Worm (Caenorhabditis elegans) whole organism, late embryonic: ENCODE results near the gene tftc-3.

Experiments used
- F13H6.1 ChIP-seq: sonication (generic microtip); optimal IDR thresholded peaks from 2 replicates; lab custom pipeline; 2016; ENCODE audit warnings: missing genetic modification characterization, missing compliant biosample characterization
- K02D7.2 ChIP-seq: sonication (generic microtip); optimal IDR thresholded peaks from 2 replicates; lab custom pipeline; 2017; ENCODE audit warnings: mild to moderate bottlenecking, missing genetic modification characterization, missing compliant biosample characterization
- ama-1 ChIP-seq: fragments of 150-350 bp; optimal IDR thresholded peaks from 2 replicates; lab custom pipeline; 2014
- ceh-14 ChIP-seq: sonication (generic microtip); optimal IDR thresholded peaks from 2 replicates; lab custom pipeline; 2016; ENCODE audit warnings: missing genotype, missing genetic modification characterization, missing compliant biosample characterization
- che-1 ChIP-seq: sonication (generic microtip); optimal IDR thresholded peaks from 2 replicates; lab custom pipeline; 2016; ENCODE audit warnings: mild to moderate bottlenecking, missing genetic modification characterization, missing compliant biosample characterization
- elt-2 ChIP-seq: sonication (generic microtip); optimal IDR thresholded peaks from 2 replicates; lab custom pipeline; 2016; ENCODE audit warnings: missing genetic modification reagents, missing genetic modification characterization, missing compliant biosample characterization
- ets-4 ChIP-seq: sonication (generic microtip); optimal IDR thresholded peaks from 2 replicates; lab custom pipeline; 2016; ENCODE audit warnings: missing genetic modification characterization, missing compliant biosample characterization
- fkh-10 ChIP-seq: fragments of 150-350 bp; optimal IDR thresholded peaks from 2 replicates; lab custom pipeline; 2014; ENCODE audit warnings: missing biosample characterization, missing genetic modification reagents, missing genetic modification characterization
- hlh-6 ChIP-seq: sonication (generic microtip); optimal IDR thresholded peaks from 2 replicates; lab custom pipeline; 2016; ENCODE audit warnings: missing genotype, missing genetic modification characterization, missing compliant biosample characterization
- nfya-1 ChIP-seq: sonication (generic microtip); optimal IDR thresholded peaks from 2 replicates; lab custom pipeline; 2017; ENCODE audit warnings: missing genetic modification characterization, mild to moderate bottlenecking, missing compliant biosample characterization, antibody characterized with exemption, moderate library complexity
- pros-1 ChIP-seq: fragments of 150-350 bp; optimal IDR thresholded peaks from 2 replicates; lab custom pipeline; 2014; ENCODE audit warnings: missing biosample characterization, missing genetic modification reagents, missing genetic modification characterization
- sox-4 ChIP-seq: sonication (generic microtip); optimal IDR thresholded peaks from 2 replicates; lab custom pipeline; 2017; ENCODE audit warnings: mild to moderate bottlenecking, missing genetic modification characterization, inconsistent platforms, missing compliant biosample characterization

DNA sequence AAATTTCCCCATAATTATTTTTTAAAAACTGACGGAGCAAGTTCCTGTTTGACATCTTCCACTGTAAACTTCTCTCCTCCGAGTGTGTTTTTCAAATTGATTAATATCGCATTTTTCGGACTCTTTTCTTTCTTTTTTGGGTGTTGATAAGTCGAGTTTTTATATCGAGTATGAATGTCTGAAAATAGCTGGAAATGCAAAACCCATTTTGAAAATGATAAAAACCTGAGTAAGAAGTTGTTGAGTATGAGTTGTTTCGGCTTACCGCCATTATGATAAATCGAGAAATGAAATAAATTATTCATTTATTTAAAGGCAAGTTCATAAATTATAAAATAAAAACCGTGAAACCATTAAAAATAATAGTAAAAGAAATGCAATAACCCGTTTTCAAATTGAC, 24.4 kb downstream of the tftc-3 start, which contains the start of gene ZK856.18:
- TF ChIP-seq ets-4 = no peak
- no peak for TF ChIP-seq ama-1 (lab: Kevin White, UChicago)
- no peak for TF ChIP-seq nfya-1 (tag; lab: Kevin White, UChicago)
- no peak for TF ChIP-seq sox-4
- TF ChIP-seq ceh-14 = no peak
- TF ChIP-seq K02D7.2 (tag; lab: Kevin White, UChicago) = no peak
- no peak for TF ChIP-seq fkh-10 (GFP tag; lab: Kevin White, UChicago)
- no peak for TF ChIP-seq F13H6.1
- TF ChIP-seq hlh-6 (tag; lab: Kevin White, UChicago) = no peak
- TF ChIP-seq elt-2 (tag; lab: Kevin White, UChicago) = no peak
- TF ChIP-seq pros-1 (tag; lab: Kevin White, UChicago) = no peak
- TF ChIP-seq che-1 (tag; lab: Kevin White, UChicago) = no peak
